Worm (Caenorhabditis elegans): ENCODE measurements around the gene efn-2.
A peak's percentile ranks its signal among the peaks of the same experiment; 100 is the strongest.

efn-2 gene

ce11 chrIV:10558415-10558814 lies 17.7 kb upstream of the efn-2 start, which contains the start of gene zim-3:
Gene zim-3 (plus strand): TSS chrIV:10558715.
- TF ChIP-seq xbp-1 (tag; optimal IDR thresholded peaks at IDR 0.05) (no peak), aha-1 (tag; optimal IDR thresholded peaks at IDR 0.05) (no peak), lin-14 (GFP tag; optimal IDR thresholded peaks at IDR 0.05) (no peak), nhr-90 (tag; optimal IDR thresholded peaks at IDR 0.05; ENCODE audit: poor library complexity) (no peak), efl-1 (optimal IDR thresholded peaks at IDR 0.05) (no peak), efl-1 (GFP tag; optimal IDR thresholded peaks at IDR 0.05 in 1 of 2) (no peak), nhr-77 (tag; optimal IDR thresholded peaks at IDR 0.05) (no peak), ets-5 (GFP tag; IDR thresholded peaks at IDR 0.05) (no peak), pqm-1 (tag; optimal IDR thresholded peaks at IDR 0.05) (no peak), lsy-2 (tag; optimal IDR thresholded peaks at IDR 0.05) (no peak), elt-3 (tag; optimal IDR thresholded peaks at IDR 0.05) (no peak), blmp-1 (tag; optimal IDR thresholded peaks at IDR 0.05) (no peak), skn-1 (tag; optimal IDR thresholded peaks at IDR 0.05) (no peak), nhr-237 (tag; optimal IDR thresholded peaks at IDR 0.05) (no peak), nhr-71 (tag; optimal IDR thresholded peaks at IDR 0.05) (no peak), unc-98 (GFP tag; IDR thresholded peaks at IDR 0.05) (no peak)

ce11 chrIV:10561605-10562004 lies 14.5 kb upstream of the efn-2 start, which contains the start of gene him-8:
Gene him-8 (plus strand): TSS chrIV:10561905.
- no peak for TF ChIP-seq F16B12.6 (tag; optimal IDR thresholded peaks at IDR 0.05)
- TF ChIP-seq nhr-47 (tag; optimal IDR thresholded peaks at IDR 0.05) = no peak

- TF ChIP-seq pqm-1 (tag; optimal IDR thresholded peaks at IDR 0.05) (no peak), snpc-4 (tag; optimal IDR thresholded peaks at IDR 0.05) (no peak), lir-3 (tag; optimal IDR thresholded peaks at IDR 0.05; ENCODE audit: poor library complexity) (no peak), efl-3 (GFP tag; optimal IDR thresholded peaks at IDR 0.05) (no peak), dpl-1 (GFP tag; optimal IDR thresholded peaks at IDR 0.05) (no peak), hpl-2 (GFP tag; optimal IDR thresholded peaks at IDR 0.05) (no peak), pax-3 (tag; optimal IDR thresholded peaks at IDR 0.05) (no peak), C34B4.2 (tag; optimal IDR thresholded peaks at IDR 0.05) (no peak), tbx-2 (tag; optimal IDR thresholded peaks at IDR 0.05) (no peak), rnt-1 (tag; optimal IDR thresholded peaks at IDR 0.05) (no peak), F16B12.6 (tag; optimal IDR thresholded peaks at IDR 0.05) (no peak), tlp-1 (tag; optimal IDR thresholded peaks at IDR 0.05) (no peak), nhr-76 (tag; optimal IDR thresholded peaks at IDR 0.05) (no peak), unc-130 (tag; optimal IDR thresholded peaks at IDR 0.05) (no peak), nhr-85 (tag) (no peak)
These were observed 11.5 kb upstream of the efn-2 start for ce11 chrIV:10564613-10565012.

ce11 chrIV:10565282-10565681 lies 10.9 kb upstream of the efn-2 start:
- TF ChIP-seq lin-14 (GFP tag; optimal IDR thresholded peaks at IDR 0.05) (peak; percentile 45), blmp-1 (tag; optimal IDR thresholded peaks at IDR 0.05) (no peak), fkh-10 (GFP tag; optimal IDR thresholded peaks at IDR 0.05) (peak; percentile 83), ces-1 (GFP tag; optimal IDR thresholded peaks at IDR 0.05) (peak; percentile 28)

ce11 chrIV:10567822-10568221 lies 8.3 kb upstream of the efn-2 start:
- TF ChIP-seq irx-1 (tag; optimal IDR thresholded peaks at IDR 0.05) (no peak), blmp-1 (tag; optimal IDR thresholded peaks at IDR 0.05) (peak; percentile 8), nhr-19 (GFP tag; conservative IDR thresholded peaks at IDR 0.05) (no peak), C04F5.9 (tag; optimal IDR thresholded peaks at IDR 0.05) (no peak), aha-1 (tag; optimal IDR thresholded peaks at IDR 0.05) (no peak), lin-14 (GFP tag; optimal IDR thresholded peaks at IDR 0.05) (peak; percentile 35), lin-39 (tag; optimal IDR thresholded peaks at IDR 0.05) (no peak)

All from whole organism, L1 larva.